Worm (Caenorhabditis elegans) whole organism, L1 larva: ENCODE measurements around the gene K06G5.1.

Experiments
- dpl-1 ChIP-seq, 3 experiments: fragments of 150-350 bp in 2 of 3; sonication (generic microtip) in 1 of 3; optimal IDR thresholded peaks; 2 replicates each; lab custom pipeline; 2014 to 2017; ENCODE audit warnings: missing biosample characterization in 3 of 3, missing genetic modification characterization in 3 of 3, missing genetic modification reagents in 3 of 3
- mdl-1 ChIP-seq, 2 experiments: fragments of 150-350 bp; optimal IDR thresholded peaks; 2 replicates each; lab custom pipeline; 2014 to 2017; ENCODE audit warnings: missing biosample characterization in 2 of 2, missing genetic modification characterization in 2 of 2, inconsistent platforms in 1 of 2
- mep-1 ChIP-seq: fragments of 150-350 bp; optimal IDR thresholded peaks from 2 replicates; lab custom pipeline; 2014; ENCODE audit warnings: missing biosample characterization, missing genetic modification characterization

DNA sequence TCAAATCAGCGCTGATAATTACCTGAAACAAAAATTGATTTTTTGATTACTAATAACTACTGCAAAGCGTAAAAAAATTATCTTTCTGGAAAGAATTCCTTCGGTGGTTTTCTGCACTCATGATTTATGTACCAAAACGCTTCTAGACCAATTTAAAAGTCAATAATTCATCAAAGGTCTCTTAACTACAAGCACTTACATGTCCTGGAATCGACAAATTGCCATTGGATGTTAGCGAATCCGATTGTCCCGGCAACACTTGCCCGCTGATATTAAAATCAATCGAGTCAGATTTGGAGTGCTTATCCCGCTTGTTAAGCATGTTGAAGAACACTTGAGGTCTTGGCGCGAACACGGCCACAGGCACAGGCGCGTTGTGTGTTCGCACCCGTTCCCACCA is 49.6 kb upstream of the K06G5.1 start:
- no peak for TF ChIP-seq mdl-1 (tag; optimal IDR thresholded peaks at IDR 0.05; lab: Kevin White, UChicago)
- TF ChIP-seq dpl-1 (GFP tag; optimal IDR thresholded peaks at IDR 0.05; lab: Kevin White, UChicago), result no peak
- TF ChIP-seq mep-1 (tag; lab: Kevin White, UChicago), result no peak
